Worm (Caenorhabditis elegans) whole organism, young adult: ENCODE data around the gene srlf-4.

ENCODE experiments used
- B0336.3 ChIP-seq: fragments of 200-800 bp; sonication (Bioruptor generic); IDR thresholded peaks from 2 replicates; pipeline ENCODE4 v1.3.6; 2022; ENCODE audit warnings: missing genetic modification characterization, missing compliant biosample characterization
- F49E8.2 ChIP-seq: sonication (generic microtip); optimal IDR thresholded peaks from 3 replicates; lab custom pipeline; 2017; ENCODE audit warnings: missing genetic modification characterization, mild to moderate bottlenecking, missing compliant biosample characterization, antibody characterized with exemption, moderate library complexity; ENCODE audit not compliant: insufficient read depth
- ama-1 ChIP-seq, 3 experiments: fragments of 150-350 bp in 1 of 3; sonication (generic microtip) in 2 of 3; optimal IDR thresholded peaks; 2 replicates each; lab custom pipeline; 2014 to 2018; ENCODE audit warnings: missing biosample characterization in 2 of 3, missing genetic modification characterization in 2 of 3, missing genetic modification reagents in 2 of 3
- aptf-3 ChIP-seq: fragments of 200-800 bp; sonication (Bioruptor generic); IDR thresholded peaks from 2 replicates; pipeline ENCODE4 v1.3.6; 2022; ENCODE audit warnings: missing genetic modification characterization, missing compliant biosample characterization
- hmg-20 ChIP-seq: fragments of 200-800 bp; sonication (Bioruptor generic); IDR thresholded peaks from 2 replicates; pipeline ENCODE4 v1.3.6; 2022; ENCODE audit warnings: missing genetic modification reagents, missing genetic modification characterization, missing compliant biosample characterization
- pha-4 ChIP-seq: fragments of 150-350 bp; sonication (generic microtip); optimal IDR thresholded peaks from 2 replicates; lab custom pipeline; 2014; ENCODE audit warnings: missing biosample characterization, missing genetic modification reagents, missing genetic modification characterization
- sea-2 ChIP-seq: fragments of 200-800 bp; sonication (Bioruptor generic); IDR thresholded peaks from 2 replicates; pipeline ENCODE4 v1.3.6; 2022; ENCODE audit warnings: missing genetic modification characterization, missing compliant biosample characterization
- snpc-3.4 ChIP-seq: sonication (generic microtip); optimal IDR thresholded peaks from 2 replicates; lab custom pipeline; 2017; ENCODE audit warnings: missing genetic modification characterization, mild to moderate bottlenecking, missing compliant biosample characterization, antibody characterized with exemption, moderate library complexity, missing genotype, missing genetic modification reagents
- snpc-4 ChIP-seq, 5 experiments: fragments of 150-350 bp in 1 of 5; sonication (generic microtip) in 4 of 5; optimal IDR thresholded peaks; 2 replicates each; lab custom pipeline; 2014 to 2018; ENCODE audit warnings: missing genetic modification characterization in 5 of 5, missing biosample characterization in 3 of 5, antibody characterized with exemption in 2 of 5, mild to moderate bottlenecking in 2 of 5, missing compliant biosample characterization in 2 of 5, missing genotype in 2 of 5, moderate library complexity in 2 of 5, missing genetic modification reagents in 1 of 5
- somi-1 ChIP-seq: fragments of 200-800 bp; sonication (Bioruptor generic); optimal IDR thresholded peaks from 2 replicates; lab custom pipeline; 2018; ENCODE audit warnings: mild to moderate bottlenecking, missing genetic modification characterization, missing compliant biosample characterization
- sptf-2 ChIP-seq: fragments of 200-800 bp; sonication (Bioruptor generic); optimal IDR thresholded peaks from 2 replicates; lab custom pipeline; 2018; ENCODE audit warnings: mild to moderate bottlenecking, missing genetic modification characterization, missing compliant biosample characterization
- unc-62 ChIP-seq: fragments of 150-350 bp; optimal IDR thresholded peaks from 2 replicates; lab custom pipeline; 2014; ENCODE audit warnings: missing biosample characterization, missing genetic modification reagents, missing genetic modification characterization
- xnd-1 ChIP-seq: sonication (generic microtip); optimal IDR thresholded peaks from 2 replicates; lab custom pipeline; 2016; ENCODE audit warnings: missing genotype, missing genetic modification reagents, missing genetic modification characterization, missing compliant biosample characterization

DNA sequence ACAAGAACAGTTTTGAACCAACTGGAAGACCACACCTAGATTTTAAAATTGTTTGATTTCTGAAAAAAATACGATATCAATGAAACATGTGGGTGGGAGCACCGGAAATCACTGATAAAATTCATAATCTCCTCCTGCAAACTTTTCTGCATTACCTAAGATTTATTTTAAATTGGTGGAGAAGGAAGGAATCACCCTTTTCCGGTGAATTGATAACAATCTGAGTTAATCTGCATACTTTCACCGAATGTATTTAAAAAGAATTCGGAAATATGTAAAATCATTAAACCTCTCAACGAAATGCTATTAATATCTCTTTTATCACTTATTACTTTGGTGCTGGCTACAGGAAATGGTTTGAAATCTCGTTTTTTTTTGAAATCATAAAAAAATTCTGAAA lies 18.4 kb upstream of the srlf-4 start, which contains the start of gene dct-19:
- TF ChIP-seq pha-4 (no peak), snpc-3.4 (tag; lab: Kevin White, UChicago) (no peak), hmg-20 (GFP tag; lab: Robert Waterston, UW) (no peak), aptf-3 (no peak), unc-62 (GFP tag; lab: Kevin White, UChicago) (no peak), snpc-4 (GFP tag; optimal IDR thresholded peaks at IDR 0.05; lab: Kevin White, UChicago) (no peak), snpc-4 (tag; optimal IDR thresholded peaks at IDR 0.05; lab: Kevin White, UChicago) (no peak), sea-2 (GFP tag; lab: Robert Waterston, UW) (no peak), F49E8.2 (no peak), xnd-1 (tag; lab: Kevin White, UChicago) (no peak), B0336.3 (GFP tag; lab: Robert Waterston, UW) (no peak), somi-1 (no peak), sptf-2 (GFP tag; lab: Kevin White, UChicago) (no peak), ama-1 (optimal IDR thresholded peaks at IDR 0.05; lab: Kevin White, UChicago) (no peak), ama-1 (GFP tag; optimal IDR thresholded peaks at IDR 0.05; lab: Kevin White, UChicago) (no peak)
